Worm (Caenorhabditis elegans) whole organism, L2 larva: Measurements from ENCODE around the gene atg-13.

ENCODE experiments used
- C34F6.9 ChIP-seq: fragments of 150-350 bp; optimal IDR thresholded peaks from 2 replicates; lab custom pipeline; 2014; ENCODE audit warnings: missing biosample characterization, missing genetic modification characterization
- F13H6.1 ChIP-seq: sonication (generic microtip); optimal IDR thresholded peaks from 2 replicates; lab custom pipeline; 2016; ENCODE audit warnings: missing genetic modification characterization, missing compliant biosample characterization
- R02D3.7 ChIP-seq: fragments of 150-350 bp; optimal IDR thresholded peaks from 2 replicates; lab custom pipeline; 2014; ENCODE audit warnings: missing biosample characterization, missing genetic modification characterization
- Y55F3AM.14 ChIP-seq: fragments of 200-800 bp; sonication (Bioruptor generic); optimal IDR thresholded peaks from 2 replicates; lab custom pipeline; 2018; ENCODE audit warnings: mild to moderate bottlenecking, missing genetic modification characterization, missing compliant biosample characterization
- ZK546.5 ChIP-seq: sonication (generic microtip); optimal IDR thresholded peaks from 2 replicates; lab custom pipeline; 2017; ENCODE audit warnings: missing biosample characterization, missing genetic modification characterization
- alr-1 ChIP-seq: fragments of 150-350 bp; optimal IDR thresholded peaks from 2 replicates; lab custom pipeline; 2014; ENCODE audit warnings: missing biosample characterization, missing genetic modification characterization
- aly-2 ChIP-seq: fragments of 150-350 bp; optimal IDR thresholded peaks from 2 replicates; lab custom pipeline; 2014; ENCODE audit warnings: missing biosample characterization, missing genetic modification characterization
- ama-1 ChIP-seq: fragments of 150-350 bp; optimal IDR thresholded peaks from 2 replicates; lab custom pipeline; 2018; ENCODE audit warnings: inconsistent platforms
- blmp-1 ChIP-seq: sonication (generic microtip); optimal IDR thresholded peaks from 2 replicates; lab custom pipeline; 2017; ENCODE audit warnings: missing genetic modification characterization, mild to moderate bottlenecking, missing compliant biosample characterization, antibody characterized with exemption, moderate library complexity; ENCODE audit not compliant: insufficient read depth
- ceh-16 ChIP-seq: fragments of 150-350 bp; optimal IDR thresholded peaks from 2 replicates; lab custom pipeline; 2014; ENCODE audit warnings: missing biosample characterization, missing genetic modification characterization
- ceh-82 ChIP-seq: fragments of 150-350 bp; optimal IDR thresholded peaks from 2 replicates; lab custom pipeline; 2014; ENCODE audit warnings: missing biosample characterization, missing genetic modification characterization
- crh-2 ChIP-seq: sonication (generic microtip); optimal IDR thresholded peaks from 2 replicates; lab custom pipeline; 2017; ENCODE audit warnings: missing biosample characterization, missing genetic modification characterization
- dmd-4 ChIP-seq: sonication (generic microtip); optimal IDR thresholded peaks from 2 replicates; lab custom pipeline; 2017; ENCODE audit warnings: missing biosample characterization, missing genetic modification characterization
- egl-27 ChIP-seq: sonication (generic microtip); optimal IDR thresholded peaks from 3 replicates; lab custom pipeline; 2017; ENCODE audit warnings: missing biosample characterization, missing genetic modification reagents, missing genetic modification characterization
- elt-1 ChIP-seq: fragments of 150-350 bp; optimal IDR thresholded peaks from 2 replicates; lab custom pipeline; 2014; ENCODE audit warnings: missing biosample characterization, missing genetic modification characterization
- elt-3 ChIP-seq: sonication (generic microtip); optimal IDR thresholded peaks from 2 replicates; lab custom pipeline; 2017; ENCODE audit warnings: missing biosample characterization, missing genetic modification characterization
- fos-1 ChIP-seq: fragments of 150-350 bp; optimal IDR thresholded peaks from 2 replicates; lab custom pipeline; 2014; ENCODE audit warnings: missing biosample characterization, missing genetic modification characterization
- gmeb-1 ChIP-seq: fragments of 150-350 bp; optimal IDR thresholded peaks from 2 replicates; lab custom pipeline; 2014; ENCODE audit warnings: missing biosample characterization, missing genetic modification characterization
- lin-11 ChIP-seq: fragments of 150-350 bp; sonication (generic microtip); optimal IDR thresholded peaks from 2 replicates; lab custom pipeline; 2014; ENCODE audit warnings: missing biosample characterization, missing genetic modification characterization, inconsistent platforms, mixed read lengths
- lin-13 ChIP-seq: fragments of 150-350 bp; optimal IDR thresholded peaks from 2 replicates; lab custom pipeline; 2014; ENCODE audit warnings: missing biosample characterization, missing genetic modification reagents, missing genetic modification characterization
- lin-39 ChIP-seq: fragments of 150-350 bp; optimal IDR thresholded peaks from 2 replicates; lab custom pipeline; 2014; ENCODE audit warnings: missing biosample characterization, missing genetic modification reagents, missing genetic modification characterization
- lsy-2 ChIP-seq, 2 experiments: fragments of 150-350 bp in 1 of 2; sonication (generic microtip) in 1 of 2; optimal IDR thresholded peaks; 2 replicates each; lab custom pipeline; 2014 to 2017; ENCODE audit warnings: missing biosample characterization in 2 of 2, missing genetic modification characterization in 2 of 2
- mab-5 ChIP-seq: fragments of 150-350 bp; optimal IDR thresholded peaks from 2 replicates; lab custom pipeline; 2014; ENCODE audit warnings: missing biosample characterization, missing genetic modification characterization
- mbf-1 ChIP-seq: sonication (generic microtip); optimal IDR thresholded peaks from 2 replicates; lab custom pipeline; 2017; ENCODE audit warnings: missing biosample characterization, missing genetic modification characterization
- mdl-1 ChIP-seq, 2 experiments: fragments of 150-350 bp in 1 of 2; sonication (generic microtip) in 1 of 2; optimal IDR thresholded peaks; 2 replicates each; lab custom pipeline; 2017; ENCODE audit warnings: missing biosample characterization in 2 of 2, missing genetic modification characterization in 2 of 2
- nhr-10 ChIP-seq: sonication (generic microtip); optimal IDR thresholded peaks from 2 replicates; lab custom pipeline; 2017; ENCODE audit warnings: missing biosample characterization, missing genetic modification characterization
- nhr-11 ChIP-seq: fragments of 150-350 bp; optimal IDR thresholded peaks from 2 replicates; lab custom pipeline; 2014; ENCODE audit warnings: missing biosample characterization, missing genetic modification characterization
- nhr-12 ChIP-seq: fragments of 150-350 bp; optimal IDR thresholded peaks from 2 replicates; lab custom pipeline; 2014; ENCODE audit warnings: missing biosample characterization, missing genetic modification characterization
- nhr-129 ChIP-seq: fragments of 150-350 bp; optimal IDR thresholded peaks from 2 replicates; lab custom pipeline; 2014; ENCODE audit warnings: missing biosample characterization, missing genetic modification characterization
- nhr-21 ChIP-seq: fragments of 150-350 bp; optimal IDR thresholded peaks from 2 replicates; lab custom pipeline; 2014; ENCODE audit warnings: missing biosample characterization, missing genetic modification characterization
- nhr-23 ChIP-seq: fragments of 150-350 bp; optimal IDR thresholded peaks from 2 replicates; lab custom pipeline; 2014; ENCODE audit warnings: missing biosample characterization, missing genetic modification reagents, missing genetic modification characterization
- nhr-237 ChIP-seq: fragments of 150-350 bp; optimal IDR thresholded peaks from 2 replicates; lab custom pipeline; 2014; ENCODE audit warnings: missing biosample characterization, missing genetic modification characterization
- nhr-25 ChIP-seq: fragments of 150-350 bp; sonication (generic microtip); optimal IDR thresholded peaks from 3 replicates; lab custom pipeline; 2014; ENCODE audit warnings: missing biosample characterization, missing genetic modification characterization
- nhr-6 ChIP-seq: fragments of 150-350 bp; optimal IDR thresholded peaks from 2 replicates; lab custom pipeline; 2014; ENCODE audit warnings: missing biosample characterization, missing genetic modification characterization
- nhr-77 ChIP-seq: fragments of 150-350 bp; optimal IDR thresholded peaks from 2 replicates; lab custom pipeline; 2014; ENCODE audit warnings: missing biosample characterization, missing genetic modification characterization
- peb-1 ChIP-seq: fragments of 150-350 bp; optimal IDR thresholded peaks from 2 replicates; lab custom pipeline; 2014; ENCODE audit warnings: missing biosample characterization, missing genetic modification characterization
- sem-4 ChIP-seq: fragments of 150-350 bp; optimal IDR thresholded peaks from 2 replicates; lab custom pipeline; 2014; ENCODE audit warnings: missing biosample characterization, missing genetic modification reagents, missing genetic modification characterization
- skn-1 ChIP-seq: sonication (generic microtip); optimal IDR thresholded peaks from 2 replicates; lab custom pipeline; 2017; ENCODE audit warnings: missing biosample characterization, missing genetic modification characterization
- sma-3 ChIP-seq: sonication (generic microtip); optimal IDR thresholded peaks from 2 replicates; lab custom pipeline; 2016; ENCODE audit warnings: missing genetic modification reagents, missing genetic modification characterization, missing compliant biosample characterization
- sma-9 ChIP-seq, 2 experiments: fragments of 150-350 bp in 1 of 2; sonication (generic microtip) in 1 of 2; optimal IDR thresholded peaks; 2 replicates each; lab custom pipeline; 2014 to 2016; ENCODE audit warnings: missing genetic modification characterization in 2 of 2, mild to moderate bottlenecking in 1 of 2, missing biosample characterization in 1 of 2, missing compliant biosample characterization in 1 of 2, missing genetic modification reagents in 1 of 2, moderate library complexity in 1 of 2
- snpc-4 ChIP-seq: fragments of 150-350 bp; optimal IDR thresholded peaks from 2 replicates; lab custom pipeline; 2014; ENCODE audit warnings: missing biosample characterization, missing genetic modification characterization
- unc-39 ChIP-seq: fragments of 150-350 bp; optimal IDR thresholded peaks from 2 replicates; lab custom pipeline; 2014; ENCODE audit warnings: missing biosample characterization, missing genetic modification characterization
- unc-55 ChIP-seq: fragments of 150-350 bp; sonication (generic microtip); optimal IDR thresholded peaks from 3 replicates; lab custom pipeline; 2014; ENCODE audit warnings: missing biosample characterization, missing genetic modification reagents, missing genetic modification characterization
- unc-62 ChIP-seq: fragments of 150-350 bp; optimal IDR thresholded peaks from 2 replicates; lab custom pipeline; 2014; ENCODE audit warnings: missing biosample characterization, missing genetic modification reagents, missing genetic modification characterization
- zag-1 ChIP-seq: fragments of 150-350 bp; optimal IDR thresholded peaks from 2 replicates; lab custom pipeline; 2014; ENCODE audit warnings: missing biosample characterization, missing genetic modification characterization
- ztf-1 ChIP-seq: fragments of 200-800 bp; sonication (Bioruptor generic); conservative IDR thresholded peaks from 2 replicates; pipeline ENCODE4 v1.3.6; 2022; ENCODE audit warnings: missing genetic modification characterization, missing compliant biosample characterization
- ztf-11 ChIP-seq: sonication (generic microtip); optimal IDR thresholded peaks from 2 replicates; lab custom pipeline; 2017; ENCODE audit warnings: missing biosample characterization, missing genetic modification characterization
- ztf-4 ChIP-seq: fragments of 150-350 bp; optimal IDR thresholded peaks from 2 replicates; lab custom pipeline; 2014; ENCODE audit warnings: missing biosample characterization, missing genetic modification characterization

Gene atg-13

DNA sequence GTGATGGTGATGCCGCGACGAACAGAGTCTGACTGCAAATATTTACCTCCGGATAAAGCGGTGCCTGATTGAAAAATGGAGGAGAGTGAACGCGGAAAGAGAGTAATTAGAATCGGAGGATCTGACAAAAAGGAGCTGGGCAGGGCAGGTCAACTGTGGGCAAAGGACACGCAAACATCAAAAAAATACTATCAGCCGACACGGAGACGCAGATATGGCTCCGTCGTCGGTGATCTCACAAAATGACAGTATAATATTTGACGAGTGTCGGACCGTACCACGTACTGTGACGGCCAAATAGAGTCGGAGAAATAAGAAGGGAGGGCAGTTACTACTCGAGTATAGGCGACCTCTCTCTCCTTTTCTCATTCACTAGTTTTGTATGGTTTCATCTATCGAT lies 25.5 kb downstream of the atg-13 start:
- no peak for TF ChIP-seq nhr-21 (tag; lab: Kevin White, UChicago)
- no peak for TF ChIP-seq lin-39 (tag; lab: Kevin White, UChicago)
- TF ChIP-seq sem-4 (tag; lab: Kevin White, UChicago), result no peak
- TF ChIP-seq mdl-1 (tag; optimal IDR thresholded peaks at IDR 0.05; lab: Kevin White, UChicago), result no peak
- TF ChIP-seq unc-39 (tag; lab: Kevin White, UChicago), result no peak
- TF ChIP-seq R02D3.7 (tag; lab: Kevin White, UChicago), result no peak
- no peak for TF ChIP-seq ceh-82 (tag; lab: Kevin White, UChicago)
- peak; percentile 10 for TF ChIP-seq peb-1 (tag; lab: Kevin White, UChicago)
- no peak for TF ChIP-seq F13H6.1 (tag; lab: Kevin White, UChicago)
- no peak for TF ChIP-seq sma-9 (GFP tag; optimal IDR thresholded peaks at IDR 0.05; lab: Kevin White, UChicago)
- no peak for TF ChIP-seq sma-9 (tag; optimal IDR thresholded peaks at IDR 0.05; lab: Kevin White, UChicago)
- TF ChIP-seq nhr-12 (tag; lab: Kevin White, UChicago), result no peak
- TF ChIP-seq Y55F3AM.14, result no peak
- no peak for TF ChIP-seq nhr-10 (tag; lab: Kevin White, UChicago)
- TF ChIP-seq fos-1 (tag; lab: Kevin White, UChicago), result no peak
- TF ChIP-seq nhr-129 (tag; lab: Kevin White, UChicago), result peak; percentile 9

DNA sequence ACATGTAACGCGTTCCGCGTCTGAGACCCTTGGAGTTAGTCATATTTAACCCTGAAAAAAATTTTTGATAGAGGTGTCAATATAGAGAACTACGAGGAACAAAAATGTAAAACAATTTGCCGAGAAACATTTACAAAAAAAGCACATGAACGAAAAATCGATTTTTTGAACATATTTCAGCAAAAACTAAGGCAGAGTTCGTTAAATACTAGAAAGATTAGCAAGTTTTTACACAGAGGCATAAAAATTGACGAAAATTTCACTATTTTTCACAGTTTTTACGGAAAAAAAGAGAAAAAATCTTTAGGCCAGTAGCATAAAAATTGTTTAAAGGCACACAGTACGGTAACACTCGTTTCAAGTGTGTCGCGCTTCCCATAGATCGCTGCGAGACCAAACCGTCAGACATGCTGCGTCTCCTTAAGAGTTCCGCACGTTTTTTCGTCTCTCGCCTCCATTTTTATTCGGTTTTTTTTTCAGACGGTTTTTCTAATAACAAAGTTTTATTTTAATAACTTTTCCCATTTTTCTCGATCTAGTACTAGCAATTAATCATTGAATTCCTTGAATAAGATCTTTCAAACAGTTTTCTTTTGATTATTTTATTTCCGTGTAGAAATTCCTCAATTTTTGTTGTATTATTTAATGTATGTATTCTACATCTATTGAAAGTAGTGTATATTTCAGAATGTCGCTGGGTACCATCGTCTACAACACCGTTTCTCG lies 27.6 kb downstream of the atg-13 start, which contains the start of the genes rpl-21 and C14B9.10:
rpl-21 (minus strand) TSS at position 51 of the 726 bp plus-strand sequence.
C14B9.10 (plus strand) TSS at position 676 of the 726 bp plus-strand sequence.
- TF ChIP-seq lin-39 (tag; lab: Kevin White, UChicago) (no peak), blmp-1 (tag; lab: Kevin White, UChicago) (peak; percentile 32), lin-11 (tag; lab: Kevin White, UChicago) (peak; percentile 60), ztf-4 (tag; lab: Kevin White, UChicago) (peak; percentile 61), nhr-25 (tag; lab: Kevin White, UChicago) (peak; percentile 85), ama-1 (lab: Kevin White, UChicago) (peak; percentile 45), aly-2 (tag; lab: Kevin White, UChicago) (no peak), alr-1 (tag; lab: Kevin White, UChicago) (no peak), lsy-2 (tag; optimal IDR thresholded peaks at IDR 0.05; lab: Kevin White, UChicago) (peak; percentile 96 to 99), egl-27 (tag; lab: Kevin White, UChicago) (no peak), nhr-237 (tag; lab: Kevin White, UChicago) (no peak), sma-9 (GFP tag; optimal IDR thresholded peaks at IDR 0.05; lab: Kevin White, UChicago) (peak; percentile 88), sma-9 (tag; optimal IDR thresholded peaks at IDR 0.05; lab: Kevin White, UChicago) (no peak), ZK546.5 (tag; lab: Kevin White, UChicago) (peak; percentile 63), dmd-4 (no peak), lin-13 (GFP tag; lab: Kevin White, UChicago) (peak; percentile 80), snpc-4 (tag; lab: Kevin White, UChicago) (peak; percentile 49), gmeb-1 (peak; percentile 82), sem-4 (tag; lab: Kevin White, UChicago) (peak; percentile 80), peb-1 (tag; lab: Kevin White, UChicago) (no peak), nhr-77 (tag; lab: Kevin White, UChicago) (no peak), ceh-82 (tag; lab: Kevin White, UChicago) (peak; percentile 49), Y55F3AM.14 (no peak), ztf-11 (tag; lab: Kevin White, UChicago) (no peak), skn-1 (no peak), ceh-16 (tag; lab: Kevin White, UChicago) (peak; percentile 19), R02D3.7 (tag; lab: Kevin White, UChicago) (peak; percentile 3), elt-1 (tag; lab: Kevin White, UChicago) (no peak), mab-5 (peak; percentile 28), mdl-1 (tag; optimal IDR thresholded peaks at IDR 0.05; lab: Kevin White, UChicago) (peak; percentile 31 to 39), nhr-12 (tag; lab: Kevin White, UChicago) (no peak), nhr-21 (tag; lab: Kevin White, UChicago) (peak; percentile 76), unc-39 (tag; lab: Kevin White, UChicago) (no peak), unc-55 (GFP tag; lab: Kevin White, UChicago) (peak; percentile 98), nhr-10 (tag; lab: Kevin White, UChicago) (no peak), ztf-1 (GFP tag; lab: Robert Waterston, UW) (no peak), zag-1 (no peak), nhr-11 (tag; lab: Kevin White, UChicago) (no peak), nhr-129 (tag; lab: Kevin White, UChicago) (peak; percentile 86), unc-62 (GFP tag; lab: Kevin White, UChicago) (no peak), mbf-1 (tag; lab: Kevin White, UChicago) (no peak), F13H6.1 (tag; lab: Kevin White, UChicago) (peak; percentile 71), elt-3 (tag; lab: Kevin White, UChicago) (no peak), nhr-23 (tag; lab: Kevin White, UChicago) (no peak), crh-2 (tag; lab: Kevin White, UChicago) (peak; percentile 88), nhr-6 (tag; lab: Kevin White, UChicago) (no peak), C34F6.9 (peak; percentile 89), fos-1 (tag; lab: Kevin White, UChicago) (peak; percentile 61), sma-3 (GFP tag; lab: Kevin White, UChicago) (peak; percentile 76)
- TF ChIP-seq, all 48 proteins: peak for 25
